Worm (Caenorhabditis elegans): ENCODE measurements around the gene ari-1.4.

- TF ChIP-seq unc-62 (GFP tag; optimal IDR thresholded peaks at IDR 0.05) (no peak), dmd-4 (tag; optimal IDR thresholded peaks at IDR 0.05) (no peak), elt-3 (tag; optimal IDR thresholded peaks at IDR 0.05) (no peak)
Measured at ce11 chrIV:15571652-15572051, 43.3 kb upstream of the ari-1.4 start.
